Worm (Caenorhabditis elegans) whole organism, L4 larva: ENCODE results near the gene ceh-30.

Source experiments
- aly-2 ChIP-seq: sonication (generic microtip); optimal IDR thresholded peaks from 2 replicates; lab custom pipeline; 2018; ENCODE audit warnings: missing biosample characterization, missing genetic modification characterization
- dpl-1 ChIP-seq: fragments of 150-350 bp; optimal IDR thresholded peaks from 2 replicates; lab custom pipeline; 2014; ENCODE audit warnings: missing biosample characterization, missing genetic modification reagents, missing genetic modification characterization
- hmg-1.1 ChIP-seq: fragments of 200-800 bp; sonication (Bioruptor generic); IDR thresholded peaks from 2 replicates; pipeline ENCODE4 v1.3.6; 2022; ENCODE audit warnings: missing genetic modification reagents, missing genetic modification characterization, missing compliant biosample characterization
- jun-1 ChIP-seq: fragments of 150-350 bp; optimal IDR thresholded peaks from 2 replicates; lab custom pipeline; 2014; ENCODE audit warnings: missing biosample characterization, missing genetic modification reagents, missing genetic modification characterization
- lin-1 ChIP-seq: fragments of 200-800 bp; sonication (Bioruptor generic); IDR thresholded peaks from 2 replicates; pipeline ENCODE4 v1.3.6; 2022; ENCODE audit warnings: missing genetic modification reagents, missing genetic modification characterization, missing compliant biosample characterization
- lin-15B ChIP-seq: fragments of 150-350 bp; sonication (generic microtip); optimal IDR thresholded peaks from 3 replicates; lab custom pipeline; 2014; ENCODE audit warnings: missing biosample characterization, missing genetic modification characterization
- mep-1 ChIP-seq: fragments of 150-350 bp; sonication (generic microtip); optimal IDR thresholded peaks from 3 replicates; lab custom pipeline; 2014; ENCODE audit warnings: missing biosample characterization, missing genetic modification characterization
- nhr-237 ChIP-seq: sonication (generic microtip); optimal IDR thresholded peaks from 2 replicates; lab custom pipeline; 2017; ENCODE audit warnings: missing biosample characterization, missing genetic modification characterization
- nhr-41 ChIP-seq: fragments of 200-800 bp; sonication (Bioruptor generic); IDR thresholded peaks from 2 replicates; pipeline ENCODE4 v1.3.6; 2022; ENCODE audit warnings: missing genetic modification reagents, missing genetic modification characterization, missing compliant biosample characterization
- pqm-1 ChIP-seq: sonication (generic microtip); optimal IDR thresholded peaks from 2 replicates; lab custom pipeline; 2017; ENCODE audit warnings: missing biosample characterization, missing genetic modification characterization
- snpc-4 ChIP-seq: fragments of 150-350 bp; optimal IDR thresholded peaks from 2 replicates; lab custom pipeline; 2014; ENCODE audit warnings: missing biosample characterization, missing genetic modification characterization
- unc-62 ChIP-seq, 3 experiments: fragments of 150-350 bp in 1 of 3; sonication (generic microtip); optimal IDR thresholded peaks in 2 of 3; peaks in 1 of 3; 1 replicate in 1 of 3; 2 replicates in 2 of 3; lab custom pipeline; 2014 to 2017; ENCODE audit warnings: missing biosample characterization in 3 of 3, missing genetic modification characterization in 3 of 3, missing genetic modification reagents in 3 of 3, missing genotype in 1 of 3
- zag-1 ChIP-seq: fragments of 150-350 bp; optimal IDR thresholded peaks from 2 replicates; lab custom pipeline; 2014; ENCODE audit warnings: missing biosample characterization, missing genetic modification characterization
- ztf-11 ChIP-seq: fragments of 150-350 bp; optimal IDR thresholded peaks from 2 replicates; lab custom pipeline; 2014; ENCODE audit warnings: missing biosample characterization, missing genetic modification characterization

DNA sequence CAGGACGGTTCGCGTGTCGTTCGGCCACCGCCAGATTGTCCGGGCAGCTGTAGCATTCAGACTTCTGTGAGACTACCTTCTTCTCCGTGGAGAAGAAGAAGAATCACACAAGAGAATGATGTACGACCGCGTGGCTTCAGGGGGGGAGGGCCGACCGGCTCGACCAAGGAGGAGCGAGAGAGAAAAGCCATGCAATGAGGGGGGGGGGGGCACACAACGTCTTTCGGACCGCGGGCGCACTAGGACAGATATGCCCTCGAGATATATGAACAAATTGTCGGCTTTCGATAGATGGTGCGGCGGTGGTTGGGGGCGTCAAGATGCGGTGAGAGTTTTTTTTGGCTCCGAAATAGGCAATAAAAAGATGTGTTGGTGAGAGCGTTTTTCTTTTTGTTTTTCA is 22.8 kb upstream of the ceh-30 start:
- TF ChIP-seq pqm-1 (tag; lab: Kevin White, UChicago): no peak
- no peak for TF ChIP-seq nhr-41
- no peak for TF ChIP-seq lin-1 (GFP tag; lab: Robert Waterston, UW)
- no peak for TF ChIP-seq zag-1 (tag; lab: Kevin White, UChicago)
- peak in 1 of 2 experiments; percentile 14 for TF ChIP-seq unc-62 (GFP tag; optimal IDR thresholded peaks at IDR 0.05 in 1 of 2; lab: Kevin White, UChicago)
- no peak for TF ChIP-seq unc-62 (tag; optimal IDR thresholded peaks at IDR 0.05; lab: Kevin White, UChicago)
- no peak for TF ChIP-seq lin-15B (tag; lab: Kevin White, UChicago)
- TF ChIP-seq aly-2: no peak
- TF ChIP-seq nhr-237 (tag; lab: Kevin White, UChicago): no peak
- TF ChIP-seq hmg-1.1 (GFP tag; lab: Robert Waterston, UW): 0 out of 2 replicates have a peak, but pooled peaks have one; percentile 40
- no peak for TF ChIP-seq mep-1 (tag; lab: Kevin White, UChicago)
- no peak for TF ChIP-seq snpc-4
- TF ChIP-seq dpl-1: no peak
- TF ChIP-seq ztf-11 (tag; lab: Kevin White, UChicago): no peak
- TF ChIP-seq jun-1: no peak
